Worm (Caenorhabditis elegans): Measurements from ENCODE around the gene srh-61.

ce11 chrII:12499969-12500368, 16.2 kb downstream of the srh-61 start:
- TF ChIP-seq him-1 (tag; optimal IDR thresholded peaks at IDR 0.05), result no peak
- no peak for TF ChIP-seq W03F9.2 (tag; optimal IDR thresholded peaks at IDR 0.05)
- TF ChIP-seq dao-5 (tag; optimal IDR thresholded peaks at IDR 0.05), result no peak

All from whole organism, L4/young adult.